Fruit fly (Drosophila melanogaster) whole organism, embryonic: ENCODE measurements around the gene Spec2.

Experiments
- Aef1 ChIP-seq: fragments of 200-800 bp; sonication (Bioruptor generic); IDR thresholded peaks from 3 replicates; pipeline ENCODE4 v1.3.6; 2022; ENCODE audit warnings: missing biosample characterization, missing genetic modification characterization
- Blimp-1 ChIP-seq: fragments of 200-800 bp; sonication (Bioruptor generic); optimal IDR thresholded peaks from 3 replicates; lab custom pipeline; 2018; ENCODE audit warnings: missing biosample characterization, missing genetic modification characterization, mild to moderate bottlenecking, moderate library complexity, missing genetic modification reagents
- CG13624 ChIP-seq: fragments of 200-800 bp; sonication (Bioruptor generic); optimal IDR thresholded peaks from 2 replicates; lab custom pipeline; 2016; ENCODE audit warnings: missing biosample characterization, missing genetic modification characterization
- CG2116 ChIP-seq: fragments of 200-800 bp; sonication (Bioruptor generic); optimal IDR thresholded peaks from 3 replicates; lab custom pipeline; 2018; ENCODE audit warnings: missing biosample characterization, mild to moderate bottlenecking, missing genetic modification characterization
- CG3163 ChIP-seq: fragments of 200-800 bp; sonication (Bioruptor generic); optimal IDR thresholded peaks from 3 replicates; lab custom pipeline; 2016; ENCODE audit warnings: missing biosample characterization, missing genetic modification characterization
- CG34376 ChIP-seq: fragments of 200-800 bp; sonication (Bioruptor generic); optimal IDR thresholded peaks from 2 replicates; lab custom pipeline; 2018; ENCODE audit warnings: missing biosample characterization, mild to moderate bottlenecking, missing genetic modification characterization
- CG3995 ChIP-seq: fragments of 200-800 bp; sonication (Bioruptor generic); optimal IDR thresholded peaks from 3 replicates; lab custom pipeline; 2016; ENCODE audit warnings: missing biosample characterization, missing genetic modification characterization
- CG4360 ChIP-seq: fragments of 200-800 bp; sonication (Bioruptor generic); IDR thresholded peaks from 2 replicates; pipeline ENCODE4 v1.3.6; 2022; ENCODE audit warnings: missing biosample characterization, missing genetic modification characterization
- CG4707 ChIP-seq: fragments of 200-800 bp; sonication (Bioruptor generic); optimal IDR thresholded peaks from 2 replicates; lab custom pipeline; 2018; ENCODE audit warnings: missing biosample characterization, mild to moderate bottlenecking, missing genetic modification characterization, moderate library complexity
- CG9932 ChIP-seq: fragments of 200-800 bp; sonication (Bioruptor generic); IDR thresholded peaks from 2 replicates; pipeline ENCODE4 v1.3.6; 2022; ENCODE audit warnings: missing biosample characterization, missing genetic modification characterization
- Deaf1 ChIP-seq: fragments of 200-800 bp; optimal IDR thresholded peaks from 3 replicates; lab custom pipeline; 2019; ENCODE audit warnings: missing biosample characterization, mild to moderate bottlenecking, missing genetic modification characterization, moderate library complexity
- Dref ChIP-seq: fragments of 200-800 bp; sonication (Bioruptor generic); IDR thresholded peaks from 2 replicates; pipeline ENCODE4 v1.3.6; 2022; ENCODE audit warnings: missing biosample characterization, missing genetic modification characterization
- Drgx ChIP-seq: fragments of 200-800 bp; sonication (Bioruptor generic); IDR thresholded peaks from 2 replicates; pipeline ENCODE4 v1.3.6; 2022; ENCODE audit warnings: missing biosample characterization, missing genetic modification characterization
- ERR ChIP-seq: fragments of 200-800 bp; sonication (Bioruptor generic); optimal IDR thresholded peaks from 2 replicates; lab custom pipeline; 2016; ENCODE audit warnings: missing biosample characterization, missing genetic modification characterization
- Ets65A ChIP-seq: fragments of 200-800 bp; sonication (Bioruptor generic); peaks from one replicate; lab custom pipeline; 2016; ENCODE audit warnings: missing biosample characterization, missing genetic modification characterization
- Gsc ChIP-seq: fragments of 200-800 bp; sonication (Bioruptor generic); IDR thresholded peaks from 2 replicates; pipeline ENCODE4 v1.3.6; 2022; ENCODE audit warnings: missing biosample characterization, missing genetic modification characterization
- HLH4C ChIP-seq: fragments of 200-800 bp; sonication (Bioruptor generic); IDR thresholded peaks from 3 replicates; pipeline ENCODE4 v1.3.6; 2022; ENCODE audit warnings: missing biosample characterization, missing genetic modification characterization; ENCODE audit not compliant: partially characterized antibody
- MESR4 ChIP-seq: fragments of 200-800 bp; sonication (Bioruptor generic); optimal IDR thresholded peaks from 2 replicates; lab custom pipeline; 2018; ENCODE audit warnings: missing biosample characterization, mild to moderate bottlenecking, missing genetic modification characterization, moderate library complexity
- Med ChIP-seq: fragments of 200-800 bp; sonication (Bioruptor generic); peaks from one replicate; lab custom pipeline; 2016; ENCODE audit warnings: missing biosample characterization, missing genetic modification characterization, mild to moderate bottlenecking, inconsistent platforms, moderate library complexity
- Side ChIP-seq: fragments of 200-800 bp; sonication (Bioruptor generic); optimal IDR thresholded peaks from 2 replicates; lab custom pipeline; 2016; ENCODE audit warnings: missing biosample characterization, missing genetic modification characterization
- TFAM ChIP-seq: fragments of 200-800 bp; sonication (Bioruptor generic); optimal IDR thresholded peaks from 2 replicates; lab custom pipeline; 2017; ENCODE audit warnings: missing biosample characterization, missing genetic modification characterization, inconsistent platforms
- Xrp1 ChIP-seq: fragments of 200-800 bp; sonication (Bioruptor generic); IDR thresholded peaks from 2 replicates; pipeline ENCODE4 v1.3.6; 2022; ENCODE audit warnings: missing biosample characterization, missing genetic modification characterization
- YL-1 ChIP-seq: fragments of 200-800 bp; sonication (Bioruptor generic); optimal IDR thresholded peaks from 3 replicates; lab custom pipeline; 2017; ENCODE audit warnings: missing biosample characterization, mild to moderate bottlenecking, missing genetic modification characterization
- ato ChIP-seq: fragments of 200-800 bp; sonication (Bioruptor generic); IDR thresholded peaks from 2 replicates; pipeline ENCODE4 v1.3.6; 2022; ENCODE audit warnings: missing biosample characterization, missing genetic modification characterization; ENCODE audit not compliant: partially characterized antibody
- chinmo ChIP-seq: fragments of 200-800 bp; sonication (Bioruptor generic); IDR thresholded peaks from 4 replicates; pipeline ENCODE4 v1.3.6; 2022; ENCODE audit warnings: missing biosample characterization, missing genetic modification characterization; ENCODE audit not compliant: partially characterized antibody
- corto ChIP-seq: fragments of 200-800 bp; sonication (Bioruptor generic); optimal IDR thresholded peaks from 2 replicates; lab custom pipeline; 2016; ENCODE audit warnings: missing biosample characterization, mild to moderate bottlenecking, missing genetic modification characterization, moderate library complexity
- crp ChIP-seq, 2 experiments: fragments of 200-800 bp; sonication (Bioruptor generic); optimal IDR thresholded peaks; 2 replicates in 1 of 2; 3 replicates in 1 of 2; lab custom pipeline; 2017; ENCODE audit warnings: missing biosample characterization in 2 of 2, missing genetic modification characterization in 2 of 2, mild to moderate bottlenecking in 1 of 2, moderate library complexity in 1 of 2
- dmrt11E ChIP-seq: fragments of 200-800 bp; sonication (Bioruptor generic); optimal IDR thresholded peaks from 3 replicates; lab custom pipeline; 2018; ENCODE audit warnings: missing biosample characterization, mild to moderate bottlenecking, missing genetic modification characterization, moderate library complexity
- exex ChIP-seq: fragments of 200-800 bp; sonication (Bioruptor generic); optimal IDR thresholded peaks from 4 replicates; lab custom pipeline; 2018; ENCODE audit warnings: missing biosample characterization, mild to moderate bottlenecking, missing genetic modification characterization, moderate library complexity
- fd64A ChIP-seq: fragments of 200-800 bp; sonication (Bioruptor generic); optimal IDR thresholded peaks from 3 replicates; lab custom pipeline; 2018; ENCODE audit warnings: missing biosample characterization, mild to moderate bottlenecking, missing genetic modification characterization
- fu2 ChIP-seq: fragments of 200-800 bp; sonication (Bioruptor generic); optimal IDR thresholded peaks from 2 replicates; lab custom pipeline; 2016; ENCODE audit warnings: missing biosample characterization, missing genetic modification characterization
- gcm ChIP-seq: fragments of 200-800 bp; sonication (Bioruptor generic); optimal IDR thresholded peaks from 2 replicates; lab custom pipeline; 2019; ENCODE audit warnings: missing biosample characterization, mild to moderate bottlenecking, missing genetic modification characterization, moderate library complexity
- gro ChIP-seq: fragments of 200-800 bp; sonication (Bioruptor generic); optimal IDR thresholded peaks from 2 replicates; lab custom pipeline; 2016; ENCODE audit warnings: missing biosample characterization, missing genetic modification characterization
- hb ChIP-seq: fragments of 200-800 bp; sonication (Bioruptor generic); IDR thresholded peaks from 3 replicates; pipeline ENCODE4 v1.3.6; 2022; ENCODE audit warnings: missing biosample characterization, missing genetic modification characterization; ENCODE audit not compliant: partially characterized antibody
- inv ChIP-seq: fragments of 200-800 bp; sonication (Bioruptor generic); IDR thresholded peaks from 2 replicates; pipeline ENCODE4 v1.3.6; 2022; ENCODE audit warnings: missing biosample characterization, missing genetic modification characterization; ENCODE audit not compliant: partially characterized antibody
- mirr ChIP-seq: fragments of 200-800 bp; sonication (Bioruptor generic); optimal IDR thresholded peaks from 3 replicates; lab custom pipeline; 2018; ENCODE audit warnings: missing biosample characterization, mild to moderate bottlenecking, missing genetic modification characterization
- mld ChIP-seq: fragments of 200-800 bp; sonication (Bioruptor generic); IDR thresholded peaks from 3 replicates; pipeline ENCODE4 v1.3.6; 2022; ENCODE audit warnings: missing biosample characterization, missing genetic modification characterization; ENCODE audit not compliant: partially characterized antibody
- nerfin-2 ChIP-seq: fragments of 200-800 bp; sonication (Bioruptor generic); IDR thresholded peaks from 2 replicates; pipeline ENCODE4 v1.3.6; 2022; ENCODE audit warnings: missing biosample characterization, missing genetic modification characterization; ENCODE audit not compliant: partially characterized antibody
- nom ChIP-seq: fragments of 200-800 bp; sonication (Bioruptor generic); optimal IDR thresholded peaks from 2 replicates; lab custom pipeline; 2017; ENCODE audit warnings: missing biosample characterization, missing genetic modification characterization, mild to moderate bottlenecking, moderate library complexity, missing genetic modification reagents
- odd ChIP-seq: fragments of 200-800 bp; sonication (Bioruptor generic); optimal IDR thresholded peaks from 2 replicates; lab custom pipeline; 2017; ENCODE audit warnings: missing biosample characterization, mild to moderate bottlenecking, missing genetic modification characterization
- psq ChIP-seq: fragments of 200-800 bp; sonication (Bioruptor generic); optimal IDR thresholded peaks from 2 replicates; lab custom pipeline; 2017; ENCODE audit warnings: missing biosample characterization, missing genetic modification characterization
- sens ChIP-seq: fragments of 200-800 bp; sonication (Bioruptor generic); peaks from one replicate; lab custom pipeline; 2016; ENCODE audit warnings: missing biosample characterization, missing genetic modification characterization
- stc ChIP-seq: fragments of 200-800 bp; sonication (Bioruptor generic); IDR thresholded peaks from 2 replicates; pipeline ENCODE4 v1.3.6; 2022; ENCODE audit warnings: missing biosample characterization, missing genetic modification characterization
- stwl ChIP-seq: fragments of 200-800 bp; sonication (Bioruptor generic); optimal IDR thresholded peaks from 3 replicates; lab custom pipeline; 2018; ENCODE audit warnings: missing biosample characterization, mild to moderate bottlenecking, missing genetic modification characterization, moderate library complexity
- tio ChIP-seq: fragments of 200-800 bp; sonication (Bioruptor generic); optimal IDR thresholded peaks from 2 replicates; lab custom pipeline; 2017; ENCODE audit warnings: missing biosample characterization, missing genetic modification characterization, inconsistent platforms
- trem ChIP-seq: fragments of 200-800 bp; optimal IDR thresholded peaks from 3 replicates; lab custom pipeline; 2019; ENCODE audit warnings: missing biosample characterization, mild to moderate bottlenecking, missing genetic modification characterization, moderate library complexity
- zf30C ChIP-seq: fragments of 200-800 bp; sonication (Bioruptor generic); optimal IDR thresholded peaks from 3 replicates; lab custom pipeline; 2018; ENCODE audit warnings: missing biosample characterization, mild to moderate bottlenecking, missing genetic modification characterization

Spec2 gene

DNA sequence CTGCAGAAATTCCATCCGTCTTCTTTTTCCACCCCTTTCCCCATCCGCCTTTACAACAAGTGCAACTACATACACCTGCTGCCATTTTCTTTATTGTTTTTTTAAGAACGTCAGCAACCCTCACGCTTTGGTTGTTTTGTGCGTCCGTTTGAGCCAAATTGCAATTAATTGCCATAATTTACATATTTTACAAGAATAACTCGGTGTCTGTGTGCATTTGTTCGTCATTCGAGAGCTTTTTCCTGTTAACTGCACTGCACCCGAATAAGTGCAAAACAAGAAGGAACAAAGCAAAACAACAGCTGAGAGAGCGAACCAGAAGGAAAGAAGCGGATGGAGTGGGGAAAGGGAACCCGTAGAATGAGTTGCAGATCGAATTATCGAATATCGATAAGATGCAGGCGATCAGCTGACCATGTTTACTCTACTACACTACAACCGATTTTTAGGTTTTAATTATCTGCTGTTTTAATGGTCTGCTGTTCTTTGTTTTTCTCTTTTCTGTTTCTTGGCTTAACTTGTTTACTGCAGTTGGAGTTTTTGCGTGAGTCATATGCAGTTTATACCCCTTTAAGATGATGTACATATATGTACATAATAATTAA lies 46.8 kb upstream of the Spec2 start:
- no peak for TF ChIP-seq mld (GFP tag; lab: Robert Waterston, UW)
- TF ChIP-seq Dref (GFP tag; lab: Robert Waterston, UW), result 0 out of 2 replicates have a peak, but pooled peaks have one; percentile 9
- peak; percentile 1 for TF ChIP-seq Med (GFP tag; lab: Kevin White, UChicago)
- peak; percentile 78 for TF ChIP-seq zf30C (GFP tag; lab: Kevin White, UChicago)
- peak in 1 of 2 experiments; percentile 74 for TF ChIP-seq crp (GFP tag; optimal IDR thresholded peaks at IDR 0.05; lab: Kevin White, UChicago)
- no peak for TF ChIP-seq Blimp-1 (GFP tag; lab: Kevin White, UChicago)
- TF ChIP-seq nom, result peak; percentile 41
- TF ChIP-seq hb (GFP tag; lab: Robert Waterston, UW), result no peak
- no peak; the same call in 1 of the 2 replicates for TF ChIP-seq Drgx (GFP tag; lab: Robert Waterston, UW)
- no peak for TF ChIP-seq CG3995 (GFP tag; lab: Kevin White, UChicago)
- peak; percentile 47 for TF ChIP-seq sens (GFP tag; lab: Kevin White, UChicago)
- TF ChIP-seq gcm (GFP tag; lab: Kevin White, UChicago), result peak; percentile 76
- TF ChIP-seq tio (GFP tag; lab: Kevin White, UChicago), result no peak
- TF ChIP-seq Xrp1 (GFP tag; lab: Robert Waterston, UW), result no peak
- no peak for TF ChIP-seq odd (GFP tag; lab: Kevin White, UChicago)
- peak; percentile 25 for TF ChIP-seq psq
- peak; percentile 37 for TF ChIP-seq trem (tag; lab: Kevin White, UChicago)
- peak; percentile 18 for TF ChIP-seq stwl (tag; lab: Kevin White, UChicago)
- no peak for TF ChIP-seq Gsc
- no peak for TF ChIP-seq stc
- no peak for TF ChIP-seq CG4707 (GFP tag; lab: Kevin White, UChicago)
- no peak for TF ChIP-seq HLH4C
- peak; percentile 78 for TF ChIP-seq CG2116
- no peak for TF ChIP-seq dmrt11E (tag; lab: Kevin White, UChicago)
- TF ChIP-seq ERR (GFP tag; lab: Kevin White, UChicago), result no peak
- no peak for TF ChIP-seq fu2 (GFP tag; lab: Kevin White, UChicago)
- no peak for TF ChIP-seq gro (GFP tag; lab: Kevin White, UChicago)
- 0 out of 2 replicates have a peak, but pooled peaks have one; percentile 19 for TF ChIP-seq ato (GFP tag; lab: Robert Waterston, UW)
- TF ChIP-seq CG9932, result no peak
- TF ChIP-seq corto (GFP tag; lab: Kevin White, UChicago), result peak; percentile 12
- TF ChIP-seq, all 482 proteins: peak for 13

DNA sequence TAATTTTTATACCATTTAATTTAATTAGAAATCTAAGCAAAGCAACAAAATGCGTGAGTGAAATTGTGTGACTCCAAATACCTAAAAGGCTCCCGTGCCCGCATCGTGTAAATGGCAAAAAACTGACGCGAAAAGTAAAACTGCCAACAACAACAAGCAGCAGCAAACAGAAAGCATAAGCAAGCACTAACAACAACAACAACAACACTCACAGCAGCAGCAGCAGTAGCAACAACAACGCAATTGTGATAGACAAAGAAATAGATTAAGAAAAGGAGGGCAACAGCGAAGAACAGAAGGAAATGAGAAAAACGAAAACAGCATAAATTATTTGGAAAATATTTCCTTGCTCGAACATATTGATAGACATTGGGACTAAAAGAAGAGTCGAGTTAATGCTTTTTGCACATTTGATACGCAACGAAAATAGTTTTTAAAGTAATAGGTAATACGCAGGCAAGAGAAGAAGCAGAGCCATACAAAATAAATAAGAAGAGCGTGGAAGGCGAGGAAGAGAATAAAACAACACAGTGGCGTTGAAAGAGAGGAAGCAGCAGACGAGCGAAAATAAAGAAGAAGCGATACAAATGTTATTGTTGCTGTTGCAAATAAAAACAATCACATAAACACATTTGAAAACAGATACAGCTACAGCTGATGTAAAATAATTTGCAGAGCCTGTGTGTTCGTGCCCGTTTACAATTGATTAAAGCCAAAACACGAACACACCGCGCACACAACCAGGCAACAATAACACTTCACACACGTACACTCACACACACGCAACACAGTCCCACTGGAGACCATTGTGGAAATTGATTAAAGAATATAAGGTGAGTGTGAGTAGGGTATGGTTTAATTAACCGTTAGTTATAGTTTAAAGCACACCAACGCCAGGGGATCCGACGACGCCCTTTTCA lies 46.1 kb upstream of the Spec2 start:
- TF ChIP-seq exex (tag; lab: Kevin White, UChicago) (peak; percentile 25), Side (GFP tag; lab: Kevin White, UChicago) (no peak), mirr (peak; percentile 36), CG4360 (GFP tag; lab: Robert Waterston, UW) (peak; percentile 99), mld (GFP tag; lab: Robert Waterston, UW) (0 out of 3 replicates have a peak, but pooled peaks have one; percentile 18), fd64A (GFP tag; lab: Kevin White, UChicago) (no peak), Aef1 (GFP tag; lab: Robert Waterston, UW) (peak; percentile 8; the same call in 2 of the 3 replicates), chinmo (GFP tag; lab: Robert Waterston, UW) (peak; percentile 61; the same call in 1 of the 4 replicates), Deaf1 (tag; lab: Kevin White, UChicago) (peak; percentile 44), nerfin-2 (GFP tag; lab: Robert Waterston, UW) (peak; percentile 4; the same call in 1 of the 2 replicates), CG34376 (GFP tag; lab: Kevin White, UChicago) (peak; percentile 35), CG3163 (GFP tag; lab: Kevin White, UChicago) (peak; percentile 80), CG13624 (peak; percentile 21), MESR4 (GFP tag; lab: Kevin White, UChicago) (peak; percentile 58), TFAM (GFP tag; lab: Kevin White, UChicago) (no peak), Ets65A (GFP tag; lab: Kevin White, UChicago) (peak; percentile 43), inv (GFP tag; lab: Robert Waterston, UW) (0 out of 2 replicates have a peak, but pooled peaks have one; percentile 2), YL-1 (GFP tag; lab: Kevin White, UChicago) (peak; percentile 2)
